Worm (Caenorhabditis elegans) whole organism, L2 larva: ENCODE measurements around the gene D1014.4.

ENCODE experiments used
- C34F6.9 ChIP-seq: fragments of 150-350 bp; optimal IDR thresholded peaks from 2 replicates; lab custom pipeline; 2014; ENCODE audit warnings: missing biosample characterization, missing genetic modification characterization
- F13H6.1 ChIP-seq: sonication (generic microtip); optimal IDR thresholded peaks from 2 replicates; lab custom pipeline; 2016; ENCODE audit warnings: missing genetic modification characterization, missing compliant biosample characterization
- R02D3.7 ChIP-seq: fragments of 150-350 bp; optimal IDR thresholded peaks from 2 replicates; lab custom pipeline; 2014; ENCODE audit warnings: missing biosample characterization, missing genetic modification characterization
- Y55F3AM.14 ChIP-seq: fragments of 200-800 bp; sonication (Bioruptor generic); optimal IDR thresholded peaks from 2 replicates; lab custom pipeline; 2018; ENCODE audit warnings: mild to moderate bottlenecking, missing genetic modification characterization, missing compliant biosample characterization
- ZK546.5 ChIP-seq: sonication (generic microtip); optimal IDR thresholded peaks from 2 replicates; lab custom pipeline; 2017; ENCODE audit warnings: missing biosample characterization, missing genetic modification characterization
- alr-1 ChIP-seq: fragments of 150-350 bp; optimal IDR thresholded peaks from 2 replicates; lab custom pipeline; 2014; ENCODE audit warnings: missing biosample characterization, missing genetic modification characterization
- aly-2 ChIP-seq: fragments of 150-350 bp; optimal IDR thresholded peaks from 2 replicates; lab custom pipeline; 2014; ENCODE audit warnings: missing biosample characterization, missing genetic modification characterization
- ama-1 ChIP-seq: fragments of 150-350 bp; optimal IDR thresholded peaks from 2 replicates; lab custom pipeline; 2018; ENCODE audit warnings: inconsistent platforms
- ceh-16 ChIP-seq: fragments of 150-350 bp; optimal IDR thresholded peaks from 2 replicates; lab custom pipeline; 2014; ENCODE audit warnings: missing biosample characterization, missing genetic modification characterization
- ceh-82 ChIP-seq: fragments of 150-350 bp; optimal IDR thresholded peaks from 2 replicates; lab custom pipeline; 2014; ENCODE audit warnings: missing biosample characterization, missing genetic modification characterization
- egl-27 ChIP-seq: sonication (generic microtip); optimal IDR thresholded peaks from 3 replicates; lab custom pipeline; 2017; ENCODE audit warnings: missing biosample characterization, missing genetic modification reagents, missing genetic modification characterization
- elt-1 ChIP-seq: fragments of 150-350 bp; optimal IDR thresholded peaks from 2 replicates; lab custom pipeline; 2014; ENCODE audit warnings: missing biosample characterization, missing genetic modification characterization
- elt-3 ChIP-seq: sonication (generic microtip); optimal IDR thresholded peaks from 2 replicates; lab custom pipeline; 2017; ENCODE audit warnings: missing biosample characterization, missing genetic modification characterization
- fos-1 ChIP-seq: fragments of 150-350 bp; optimal IDR thresholded peaks from 2 replicates; lab custom pipeline; 2014; ENCODE audit warnings: missing biosample characterization, missing genetic modification characterization
- gmeb-1 ChIP-seq: fragments of 150-350 bp; optimal IDR thresholded peaks from 2 replicates; lab custom pipeline; 2014; ENCODE audit warnings: missing biosample characterization, missing genetic modification characterization
- lin-11 ChIP-seq: fragments of 150-350 bp; sonication (generic microtip); optimal IDR thresholded peaks from 2 replicates; lab custom pipeline; 2014; ENCODE audit warnings: missing biosample characterization, missing genetic modification characterization, inconsistent platforms, mixed read lengths
- lin-13 ChIP-seq: fragments of 150-350 bp; optimal IDR thresholded peaks from 2 replicates; lab custom pipeline; 2014; ENCODE audit warnings: missing biosample characterization, missing genetic modification reagents, missing genetic modification characterization
- lin-39 ChIP-seq: fragments of 150-350 bp; optimal IDR thresholded peaks from 2 replicates; lab custom pipeline; 2014; ENCODE audit warnings: missing biosample characterization, missing genetic modification reagents, missing genetic modification characterization
- lsy-2 ChIP-seq, 2 experiments: fragments of 150-350 bp in 1 of 2; sonication (generic microtip) in 1 of 2; optimal IDR thresholded peaks; 2 replicates each; lab custom pipeline; 2014 to 2017; ENCODE audit warnings: missing biosample characterization in 2 of 2, missing genetic modification characterization in 2 of 2
- mab-5 ChIP-seq: fragments of 150-350 bp; optimal IDR thresholded peaks from 2 replicates; lab custom pipeline; 2014; ENCODE audit warnings: missing biosample characterization, missing genetic modification characterization
- mbf-1 ChIP-seq: sonication (generic microtip); optimal IDR thresholded peaks from 2 replicates; lab custom pipeline; 2017; ENCODE audit warnings: missing biosample characterization, missing genetic modification characterization
- mdl-1 ChIP-seq, 2 experiments: fragments of 150-350 bp in 1 of 2; sonication (generic microtip) in 1 of 2; optimal IDR thresholded peaks; 2 replicates each; lab custom pipeline; 2017; ENCODE audit warnings: missing biosample characterization in 2 of 2, missing genetic modification characterization in 2 of 2
- nhr-10 ChIP-seq: sonication (generic microtip); optimal IDR thresholded peaks from 2 replicates; lab custom pipeline; 2017; ENCODE audit warnings: missing biosample characterization, missing genetic modification characterization
- nhr-11 ChIP-seq: fragments of 150-350 bp; optimal IDR thresholded peaks from 2 replicates; lab custom pipeline; 2014; ENCODE audit warnings: missing biosample characterization, missing genetic modification characterization
- nhr-12 ChIP-seq: fragments of 150-350 bp; optimal IDR thresholded peaks from 2 replicates; lab custom pipeline; 2014; ENCODE audit warnings: missing biosample characterization, missing genetic modification characterization
- nhr-129 ChIP-seq: fragments of 150-350 bp; optimal IDR thresholded peaks from 2 replicates; lab custom pipeline; 2014; ENCODE audit warnings: missing biosample characterization, missing genetic modification characterization
- nhr-21 ChIP-seq: fragments of 150-350 bp; optimal IDR thresholded peaks from 2 replicates; lab custom pipeline; 2014; ENCODE audit warnings: missing biosample characterization, missing genetic modification characterization
- nhr-23 ChIP-seq: fragments of 150-350 bp; optimal IDR thresholded peaks from 2 replicates; lab custom pipeline; 2014; ENCODE audit warnings: missing biosample characterization, missing genetic modification reagents, missing genetic modification characterization
- nhr-237 ChIP-seq: fragments of 150-350 bp; optimal IDR thresholded peaks from 2 replicates; lab custom pipeline; 2014; ENCODE audit warnings: missing biosample characterization, missing genetic modification characterization
- nhr-25 ChIP-seq: fragments of 150-350 bp; sonication (generic microtip); optimal IDR thresholded peaks from 3 replicates; lab custom pipeline; 2014; ENCODE audit warnings: missing biosample characterization, missing genetic modification characterization
- nhr-6 ChIP-seq: fragments of 150-350 bp; optimal IDR thresholded peaks from 2 replicates; lab custom pipeline; 2014; ENCODE audit warnings: missing biosample characterization, missing genetic modification characterization
- nhr-77 ChIP-seq: fragments of 150-350 bp; optimal IDR thresholded peaks from 2 replicates; lab custom pipeline; 2014; ENCODE audit warnings: missing biosample characterization, missing genetic modification characterization
- peb-1 ChIP-seq: fragments of 150-350 bp; optimal IDR thresholded peaks from 2 replicates; lab custom pipeline; 2014; ENCODE audit warnings: missing biosample characterization, missing genetic modification characterization
- sem-4 ChIP-seq: fragments of 150-350 bp; optimal IDR thresholded peaks from 2 replicates; lab custom pipeline; 2014; ENCODE audit warnings: missing biosample characterization, missing genetic modification reagents, missing genetic modification characterization
- skn-1 ChIP-seq: sonication (generic microtip); optimal IDR thresholded peaks from 2 replicates; lab custom pipeline; 2017; ENCODE audit warnings: missing biosample characterization, missing genetic modification characterization
- sma-3 ChIP-seq: sonication (generic microtip); optimal IDR thresholded peaks from 2 replicates; lab custom pipeline; 2016; ENCODE audit warnings: missing genetic modification reagents, missing genetic modification characterization, missing compliant biosample characterization
- sma-9 ChIP-seq, 2 experiments: fragments of 150-350 bp in 1 of 2; sonication (generic microtip) in 1 of 2; optimal IDR thresholded peaks; 2 replicates each; lab custom pipeline; 2014 to 2016; ENCODE audit warnings: missing genetic modification characterization in 2 of 2, mild to moderate bottlenecking in 1 of 2, missing biosample characterization in 1 of 2, missing compliant biosample characterization in 1 of 2, missing genetic modification reagents in 1 of 2, moderate library complexity in 1 of 2
- snpc-4 ChIP-seq: fragments of 150-350 bp; optimal IDR thresholded peaks from 2 replicates; lab custom pipeline; 2014; ENCODE audit warnings: missing biosample characterization, missing genetic modification characterization
- unc-39 ChIP-seq: fragments of 150-350 bp; optimal IDR thresholded peaks from 2 replicates; lab custom pipeline; 2014; ENCODE audit warnings: missing biosample characterization, missing genetic modification characterization
- unc-55 ChIP-seq: fragments of 150-350 bp; sonication (generic microtip); optimal IDR thresholded peaks from 3 replicates; lab custom pipeline; 2014; ENCODE audit warnings: missing biosample characterization, missing genetic modification reagents, missing genetic modification characterization
- ztf-1 ChIP-seq: fragments of 200-800 bp; sonication (Bioruptor generic); conservative IDR thresholded peaks from 2 replicates; pipeline ENCODE4 v1.3.6; 2022; ENCODE audit warnings: missing genetic modification characterization, missing compliant biosample characterization
- ztf-11 ChIP-seq: sonication (generic microtip); optimal IDR thresholded peaks from 2 replicates; lab custom pipeline; 2017; ENCODE audit warnings: missing biosample characterization, missing genetic modification characterization
- ztf-4 ChIP-seq: fragments of 150-350 bp; optimal IDR thresholded peaks from 2 replicates; lab custom pipeline; 2014; ENCODE audit warnings: missing biosample characterization, missing genetic modification characterization

D1014.4 gene

ce11 chrV:8120868-8121267, 12.2 kb upstream of the D1014.4 start, which contains the start of gene D1014.6:
TSS of gene D1014.6 (plus strand) at chrV:8121168.
- TF ChIP-seq ztf-1 (GFP tag; lab: Robert Waterston, UW): no peak

ce11 chrV:8123384-8123783, 9.6 kb upstream of the D1014.4 start, which contains the start of gene D1014.5:
TSS of gene D1014.5 (plus strand) at chrV:8123684.
- no peak for TF ChIP-seq elt-3 (tag; lab: Kevin White, UChicago)
- TF ChIP-seq fos-1 (tag; lab: Kevin White, UChicago): no peak
- TF ChIP-seq nhr-129: no peak
- no peak for TF ChIP-seq sma-3 (GFP tag; lab: Kevin White, UChicago)
- TF ChIP-seq skn-1 (tag; lab: Kevin White, UChicago): no peak
- TF ChIP-seq mbf-1 (tag; lab: Kevin White, UChicago): no peak
- TF ChIP-seq nhr-21 (tag; lab: Kevin White, UChicago): no peak
- TF ChIP-seq nhr-10: no peak
- no peak for TF ChIP-seq snpc-4 (tag; lab: Kevin White, UChicago)
- TF ChIP-seq ztf-11 (tag; lab: Kevin White, UChicago): no peak
- no peak for TF ChIP-seq C34F6.9 (tag; lab: Kevin White, UChicago)
- no peak for TF ChIP-seq mdl-1 (tag; optimal IDR thresholded peaks at IDR 0.05; lab: Kevin White, UChicago)
- TF ChIP-seq lin-39: no peak
- TF ChIP-seq, all 48 proteins: peak for 0

DNA sequence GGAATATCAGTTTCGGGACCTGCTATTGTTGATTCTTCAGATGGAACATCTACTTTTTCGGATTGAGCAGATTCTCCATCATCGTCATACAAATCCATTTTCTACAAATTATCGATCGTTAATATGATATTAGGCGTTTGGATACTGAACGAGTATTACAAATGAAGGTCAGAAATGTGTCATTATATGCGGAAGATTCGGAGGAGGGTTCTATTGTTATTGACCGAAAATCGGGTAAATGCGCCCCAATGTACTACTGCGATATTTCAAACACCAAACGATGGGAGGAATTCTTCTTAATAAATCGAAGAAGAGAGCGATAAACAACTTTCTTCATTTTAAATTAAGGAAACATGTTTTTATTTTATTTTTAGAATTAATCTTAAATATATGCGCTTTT, 3.8 kb upstream of the D1014.4 start, which contains the start of gene spr-1:
Gene spr-1, minus strand, starts transcription at position 101 of the 400 bp plus-strand sequence.
- no peak for TF ChIP-seq mbf-1 (tag; lab: Kevin White, UChicago)
- TF ChIP-seq, all 48 proteins: peak for 0

DNA sequence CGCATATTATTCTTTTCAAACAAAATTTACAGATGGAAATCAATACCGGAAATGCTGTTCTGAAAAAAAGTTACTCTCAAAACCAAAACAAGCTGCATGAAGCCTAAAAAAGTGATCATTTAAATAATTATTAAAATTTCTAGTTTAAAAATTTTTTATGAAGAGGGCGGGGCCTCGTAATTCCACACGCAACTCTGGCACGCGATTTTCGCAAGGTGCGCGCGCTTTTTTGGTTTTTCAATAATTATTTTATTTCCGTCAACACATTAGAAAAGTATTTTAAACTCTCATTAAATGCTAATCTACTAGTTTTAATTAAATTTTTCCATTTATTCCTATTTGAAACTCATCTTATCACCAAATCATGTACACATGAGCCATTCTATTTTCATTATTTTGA, 3.3 kb upstream of the D1014.4 start:
- TF ChIP-seq peb-1 (tag; lab: Kevin White, UChicago): no peak
- no peak for TF ChIP-seq unc-55
- TF ChIP-seq sma-9 (GFP tag; optimal IDR thresholded peaks at IDR 0.05; lab: Kevin White, UChicago): no peak
- TF ChIP-seq sma-9 (tag; optimal IDR thresholded peaks at IDR 0.05; lab: Kevin White, UChicago): no peak
- TF ChIP-seq Y55F3AM.14: no peak
- TF ChIP-seq ceh-82: no peak
- no peak for TF ChIP-seq ztf-1 (GFP tag; lab: Robert Waterston, UW)
- no peak for TF ChIP-seq egl-27 (tag; lab: Kevin White, UChicago)
- TF ChIP-seq nhr-77 (tag; lab: Kevin White, UChicago): no peak
- TF ChIP-seq nhr-11: no peak
- no peak for TF ChIP-seq ZK546.5 (tag; lab: Kevin White, UChicago)
- no peak for TF ChIP-seq snpc-4 (tag; lab: Kevin White, UChicago)
- TF ChIP-seq skn-1 (tag; lab: Kevin White, UChicago): no peak
- TF ChIP-seq nhr-10: no peak
- no peak for TF ChIP-seq R02D3.7 (tag; lab: Kevin White, UChicago)
- no peak for TF ChIP-seq ztf-4
- no peak for TF ChIP-seq lin-11
- TF ChIP-seq nhr-25 (tag; lab: Kevin White, UChicago): no peak
- TF ChIP-seq mbf-1 (tag; lab: Kevin White, UChicago): no peak
- no peak for TF ChIP-seq ama-1 (lab: Kevin White, UChicago)
- no peak for TF ChIP-seq lin-39
- TF ChIP-seq, all 48 proteins: peak for 0

DNA sequence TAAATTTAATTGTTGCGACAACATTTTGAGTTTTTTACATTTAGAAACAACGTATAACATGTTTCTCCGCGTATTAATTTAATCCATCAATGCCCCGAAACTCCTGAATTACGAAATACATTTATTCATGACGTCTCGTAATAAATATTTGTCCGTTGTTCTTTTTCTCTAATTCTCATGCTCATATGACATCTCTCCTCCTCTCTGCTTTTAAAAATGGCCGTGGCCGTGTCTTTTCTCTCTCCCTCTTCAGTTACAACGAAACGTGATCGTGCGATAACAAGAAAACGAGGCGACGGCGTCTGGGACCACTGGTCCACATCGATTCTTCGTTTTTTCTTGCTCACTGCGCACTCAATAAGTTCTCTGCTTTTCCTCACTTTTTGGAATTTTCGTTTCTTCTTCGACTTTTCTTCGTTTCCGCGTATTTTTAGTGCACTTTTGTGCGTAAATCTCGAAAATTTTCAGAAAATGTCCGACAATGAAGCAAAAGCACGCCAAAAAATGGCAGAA, 2.8 kb upstream of the D1014.4 start, which contains the start of gene snap-1:
Gene snap-1, plus strand, starts transcription at position 463 of the 513 bp plus-strand sequence.
- TF ChIP-seq ztf-4 (peak; percentile 26), ama-1 (lab: Kevin White, UChicago) (peak; percentile 26), nhr-23 (no peak), egl-27 (tag; lab: Kevin White, UChicago) (peak; percentile 14), gmeb-1 (tag; lab: Kevin White, UChicago) (no peak), unc-55 (peak; percentile 62), nhr-25 (tag; lab: Kevin White, UChicago) (peak; percentile 2), skn-1 (tag; lab: Kevin White, UChicago) (no peak), Y55F3AM.14 (no peak), unc-39 (tag; lab: Kevin White, UChicago) (no peak), mab-5 (tag; lab: Kevin White, UChicago) (peak; percentile 55), F13H6.1 (tag; lab: Kevin White, UChicago) (peak; percentile 49), aly-2 (tag; lab: Kevin White, UChicago) (peak; percentile 35), lin-39 (no peak), fos-1 (tag; lab: Kevin White, UChicago) (peak; percentile 48), alr-1 (tag; lab: Kevin White, UChicago) (no peak), nhr-6 (no peak), nhr-237 (no peak), ztf-11 (tag; lab: Kevin White, UChicago) (no peak), lin-13 (no peak), nhr-10 (no peak), elt-1 (tag; lab: Kevin White, UChicago) (no peak), sem-4 (no peak), nhr-12 (no peak), ceh-16 (tag; lab: Kevin White, UChicago) (no peak), nhr-77 (tag; lab: Kevin White, UChicago) (no peak), nhr-21 (tag; lab: Kevin White, UChicago) (peak; percentile 16), mdl-1 (tag; optimal IDR thresholded peaks at IDR 0.05; lab: Kevin White, UChicago) (peak in 1 of 2 experiments; percentile 61), C34F6.9 (tag; lab: Kevin White, UChicago) (peak; percentile 92), ztf-1 (GFP tag; lab: Robert Waterston, UW) (no peak), lsy-2 (tag; optimal IDR thresholded peaks at IDR 0.05; lab: Kevin White, UChicago) (peak in 1 of 2 experiments; percentile 64)
